Fruit fly (Drosophila melanogaster): ENCODE data around the gene kst.

kst gene

DNA sequence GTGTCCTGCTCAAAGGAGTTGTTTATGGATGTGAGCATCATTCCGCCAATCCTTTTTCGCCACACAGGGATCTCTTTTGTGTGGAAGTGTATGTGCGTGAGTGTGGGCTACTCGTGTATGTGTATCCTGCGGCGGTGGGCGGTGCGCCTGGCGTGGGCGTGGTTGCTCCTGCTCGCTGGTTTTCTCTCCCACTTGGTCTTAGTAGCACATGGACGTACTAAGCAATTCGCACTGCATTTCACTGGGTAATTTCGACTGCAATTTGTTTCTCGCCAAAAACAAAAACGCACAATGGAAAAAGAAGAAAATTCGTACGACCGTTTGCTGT lies 11.1 kb upstream of the kst start (continued):
- peak; percentile 5; the same call in 1 of the 2 replicates for TF ChIP-seq Bgb (GFP tag; IDR thresholded peaks at IDR 0.05; ENCODE audit: partially characterized antibody)
- TF ChIP-seq D (optimal IDR thresholded peaks at IDR 0.05) = peak; percentile 62
- no peak for TF ChIP-seq D (GFP tag; optimal IDR thresholded peaks at IDR 0.05)
- TF ChIP-seq luna (GFP tag; optimal IDR thresholded peaks at IDR 0.05) = no peak

DNA sequence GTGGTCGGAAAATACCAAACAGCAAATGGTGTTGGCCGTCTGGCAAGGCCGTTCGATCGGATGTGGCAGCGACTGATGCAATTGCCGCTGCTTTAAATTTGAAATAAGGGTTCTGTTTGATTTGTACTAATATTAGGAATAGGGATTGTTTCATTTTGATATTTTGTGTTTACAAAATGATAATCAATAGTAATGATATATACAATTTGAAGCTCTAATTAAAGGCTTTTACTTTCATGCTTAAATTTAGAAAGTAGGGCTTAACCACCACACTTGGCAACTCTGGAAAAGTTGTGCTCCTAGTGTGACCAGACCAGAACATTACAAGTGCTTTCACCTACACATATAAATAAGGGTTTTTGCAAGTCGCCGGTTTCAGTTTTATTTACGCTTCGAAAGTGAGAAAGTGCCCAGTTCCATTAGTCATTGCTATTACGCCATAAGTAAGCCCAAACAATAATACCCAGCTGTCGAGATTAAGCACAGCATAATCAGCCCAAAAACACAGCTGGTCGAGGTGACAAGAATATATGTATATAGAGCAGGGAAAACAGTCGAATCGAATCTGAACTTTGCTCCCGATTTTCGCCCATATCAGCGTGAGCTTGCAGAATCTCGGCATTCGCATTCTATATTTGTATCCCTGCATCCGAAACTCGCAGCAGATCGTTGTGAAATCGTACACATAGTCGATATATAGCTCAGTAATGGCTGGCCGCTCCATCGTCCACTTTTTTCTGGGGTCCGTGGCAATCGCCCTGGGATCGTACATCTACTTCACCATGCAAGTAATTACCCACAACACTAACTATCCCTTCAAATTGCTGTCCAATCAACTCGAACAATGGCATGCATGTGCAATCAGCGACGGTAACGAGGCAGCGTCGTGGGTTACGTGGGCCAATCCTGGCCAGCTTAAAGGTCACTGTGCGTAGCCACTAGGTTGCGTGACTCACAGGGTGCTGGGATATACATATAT lies 10.4 kb upstream of the kst start, which contains the start of gene Gtpx:
Gtpx (plus strand) TSS at position 341 of the 979 bp plus-strand sequence.
- TF ChIP-seq Dip3 (GFP tag; optimal IDR thresholded peaks at IDR 0.05) = no peak
- TF ChIP-seq CoRest (tag; optimal IDR thresholded peaks at IDR 0.05) = peak; percentile 79
- no peak for TF ChIP-seq chinmo (GFP tag; IDR thresholded peaks at IDR 0.05; ENCODE audit: partially characterized antibody)
- TF ChIP-seq eyg (GFP tag; optimal IDR thresholded peaks at IDR 0.05) = no peak
- TF ChIP-seq Drgx (GFP tag; IDR thresholded peaks at IDR 0.05) = 0 out of 2 replicates have a peak, but pooled peaks have one; percentile 24
- TF ChIP-seq CG18262 (tag; optimal IDR thresholded peaks at IDR 0.05) = no peak
- TF ChIP-seq MESR4 (GFP tag; optimal IDR thresholded peaks at IDR 0.05) = no peak
- no peak for TF ChIP-seq HLHmδ (GFP tag; optimal IDR thresholded peaks at IDR 0.05)
- no peak for TF ChIP-seq CG9609 (GFP tag; optimal IDR thresholded peaks at IDR 0.05)
- TF ChIP-seq CG11093 (GFP tag; IDR thresholded peaks at IDR 0.05) = no peak
- no peak for TF ChIP-seq shn (GFP tag; optimal IDR thresholded peaks at IDR 0.05)
- TF ChIP-seq vfl (GFP tag; optimal IDR thresholded peaks at IDR 0.05) = peak; percentile 9
- peak; percentile 53 for TF ChIP-seq CG10267 (tag; optimal IDR thresholded peaks at IDR 0.05)
- TF ChIP-seq CG34224 (GFP tag; IDR thresholded peaks at IDR 0.05; ENCODE audit: partially characterized antibody) = no peak
- TF ChIP-seq Hmr (GFP tag; optimal IDR thresholded peaks at IDR 0.05) = peak; percentile 56
- no peak for TF ChIP-seq CG12071 (GFP tag; optimal IDR thresholded peaks at IDR 0.05)
- TF ChIP-seq crol (GFP tag; IDR thresholded peaks at IDR 0.05) = no peak
- TF ChIP-seq vnd (GFP tag; IDR thresholded peaks at IDR 0.05; ENCODE audit: partially characterized antibody) = no peak
- TF ChIP-seq CG13894 (tag; optimal IDR thresholded peaks at IDR 0.05) = no peak
- TF ChIP-seq al (GFP tag; IDR thresholded peaks at IDR 0.05) = no peak
- TF ChIP-seq CG15011 (GFP tag; optimal IDR thresholded peaks at IDR 0.05) = no peak
- TF ChIP-seq MBD-R2 (GFP tag; IDR thresholded peaks at IDR 0.05) = no peak
- no peak for TF ChIP-seq CG4404 (GFP tag; IDR thresholded peaks at IDR 0.05)
- TF ChIP-seq CG10147 (GFP tag; optimal IDR thresholded peaks at IDR 0.05) = no peak
- TF ChIP-seq CG10959 (GFP tag; IDR thresholded peaks at IDR 0.05) = no peak
- TF ChIP-seq CG9215 (GFP tag; IDR thresholded peaks at IDR 0.05) = no peak
- TF ChIP-seq ttk (GFP tag; IDR thresholded peaks at IDR 0.05) = no peak
- no peak for TF ChIP-seq CG12769 (tag; optimal IDR thresholded peaks at IDR 0.05)
- TF ChIP-seq Side (GFP tag; optimal IDR thresholded peaks at IDR 0.05) = peak; percentile 48
- peak; percentile 30 for TF ChIP-seq az2 (GFP tag; optimal IDR thresholded peaks at IDR 0.05)
- no peak for TF ChIP-seq hb (GFP tag; IDR thresholded peaks at IDR 0.05; ENCODE audit: partially characterized antibody)
- TF ChIP-seq CG8765 (GFP tag; IDR thresholded peaks at IDR 0.05) = no peak
- TF ChIP-seq fu2 (GFP tag; optimal IDR thresholded peaks at IDR 0.05) = peak; percentile 11
- TF ChIP-seq CG17802 (tag; optimal IDR thresholded peaks at IDR 0.05) = peak; percentile 15
- no peak for TF ChIP-seq Ada2b (GFP tag; IDR thresholded peaks at IDR 0.05)
- no peak for TF ChIP-seq Nf-YB (GFP tag; optimal IDR thresholded peaks at IDR 0.05)
- TF ChIP-seq CG3407 (GFP tag; optimal IDR thresholded peaks at IDR 0.05) = no peak
- TF ChIP-seq B-H1 (GFP tag; IDR thresholded peaks at IDR 0.05) = no peak
- TF ChIP-seq unc-4 (GFP tag; IDR thresholded peaks at IDR 0.05; ENCODE audit: partially characterized antibody) = no peak
- no peak for TF ChIP-seq GATAe (GFP tag; conservative IDR thresholded peaks at IDR 0.05)
- TF ChIP-seq disco-r (GFP tag; optimal IDR thresholded peaks at IDR 0.05) = no peak
- no peak for TF ChIP-seq CG4282 (GFP tag; optimal IDR thresholded peaks at IDR 0.05)
- TF ChIP-seq ssp (GFP tag; IDR thresholded peaks at IDR 0.05) = no peak
- TF ChIP-seq Hr3 (GFP tag; optimal IDR thresholded peaks at IDR 0.05) = peak; percentile 41
